Fruit fly (Drosophila melanogaster): Measurements from ENCODE around the gene CG2247.
"Not testable (repeated sequence)": the region's sequence is repeated elsewhere in the genome, so short reads cannot be mapped to it uniquely, and the experiment has no call there.

CG2247 gene

DNA sequence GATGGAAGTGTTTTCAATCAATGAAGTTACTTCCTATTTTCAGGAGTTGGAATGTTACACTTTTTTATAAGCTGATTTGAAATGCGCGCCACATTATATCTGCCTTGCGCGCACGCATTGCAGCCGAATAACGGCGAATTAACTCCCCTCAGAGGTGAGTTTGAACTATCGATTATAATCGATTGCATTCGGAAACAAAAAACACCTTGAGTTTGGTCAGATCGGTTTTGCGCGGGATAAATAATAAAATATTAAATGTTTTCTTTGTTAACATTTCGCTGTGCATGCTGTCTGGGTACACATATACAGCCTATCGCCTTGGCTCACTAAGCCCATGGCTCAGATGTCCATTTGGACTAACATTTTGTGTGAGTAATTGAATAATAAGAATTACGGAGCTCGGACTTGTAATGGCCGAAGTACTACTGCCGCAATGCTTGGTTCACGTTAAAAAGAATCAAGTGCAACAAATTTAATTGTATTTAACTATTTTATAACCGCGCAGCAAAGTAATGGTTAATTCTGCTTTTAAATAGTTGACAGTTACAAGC, 9.9 kb upstream of the CG2247 start:
- TF ChIP-seq CG8478 (optimal IDR thresholded peaks at IDR 0.05) (no peak), CTCF (optimal IDR thresholded peaks at IDR 0.05) (no peak)

dm6 chrX:11620527-11620926, 9.1 kb upstream of the CG2247 start:
- TF ChIP-seq CG8478 (optimal IDR thresholded peaks at IDR 0.05) (no peak), CTCF (optimal IDR thresholded peaks at IDR 0.05) (no peak)

- TF ChIP-seq CTCF (optimal IDR thresholded peaks at IDR 0.05) (no peak), CG8478 (optimal IDR thresholded peaks at IDR 0.05) (no peak)
Observed at dm6 chrX:11619617-11620016, 8.2 kb upstream of the CG2247 start.

DNA sequence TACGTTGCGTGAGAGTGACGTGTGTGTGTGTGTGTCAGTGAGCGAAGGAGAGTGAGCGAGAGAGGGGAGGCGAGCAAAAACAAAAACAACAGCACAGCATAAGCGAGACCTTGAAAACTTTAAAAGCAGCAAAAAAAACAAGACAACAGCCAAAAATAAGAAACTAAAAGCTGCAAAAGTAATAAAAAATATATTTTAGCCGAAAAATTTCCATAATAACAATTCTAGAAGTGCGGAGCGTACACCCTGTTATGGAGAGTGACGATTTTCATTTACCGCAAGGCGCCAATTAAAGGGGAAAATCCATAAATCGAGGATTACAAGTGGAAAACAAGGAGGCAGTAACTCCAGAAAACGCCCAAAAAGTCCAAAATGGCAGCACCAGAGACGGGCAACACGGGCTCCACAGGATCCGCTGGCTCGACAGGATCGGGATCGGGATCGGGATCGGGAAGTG, 5.1 kb upstream of the CG2247 start:
- TF ChIP-seq CTCF (optimal IDR thresholded peaks at IDR 0.05) (no peak), CG8478 (optimal IDR thresholded peaks at IDR 0.05) (no peak)

dm6 chrX:11615652-11616495, 4.4 kb upstream of the CG2247 start, which contains the start of the genes RPA3 and Met:
RPA3 (minus strand) TSS chrX:11615840.
Met (plus strand) TSS chrX:11616124.
- no peak for TF ChIP-seq CG8478 (optimal IDR thresholded peaks at IDR 0.05)
- no peak for TF ChIP-seq CTCF (optimal IDR thresholded peaks at IDR 0.05)

dm6 chrX:11611056-11611644, 302 bp downstream of the CG2247 start:
- no peak for TF ChIP-seq CTCF (optimal IDR thresholded peaks at IDR 0.05)
- TF ChIP-seq CG8478 (optimal IDR thresholded peaks at IDR 0.05), result no peak

DNA sequence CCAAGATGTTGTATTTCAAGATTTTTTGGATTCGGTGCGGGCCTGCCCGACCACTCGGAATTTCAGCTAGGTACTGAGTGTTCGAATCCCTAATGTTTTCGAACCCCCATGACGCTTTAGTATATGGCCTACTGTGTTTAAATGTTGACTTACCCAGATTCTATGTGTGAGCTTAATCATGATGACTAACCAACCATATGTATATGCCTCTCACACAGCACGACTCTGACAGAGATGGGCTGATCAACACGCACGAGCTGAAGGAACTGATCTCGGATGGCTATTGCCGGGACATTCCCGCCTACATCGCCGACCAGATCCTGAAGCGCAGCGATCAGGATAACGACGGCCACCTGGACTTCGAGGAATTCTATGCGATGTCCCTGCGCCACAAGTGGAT, 7.4 kb downstream of the CG2247 start, which contains the start of gene CG2533:
Gene CG2533 (minus strand): TSS at position 101 of the 400 bp plus-strand sequence.
- TF ChIP-seq CTCF (optimal IDR thresholded peaks at IDR 0.05) (no peak), CG8478 (optimal IDR thresholded peaks at IDR 0.05) (no peak)

dm6 chrX:11601408-11601807, 10.0 kb downstream of the CG2247 start:
- no peak for TF ChIP-seq CG8478 (optimal IDR thresholded peaks at IDR 0.05)
- no peak for TF ChIP-seq CTCF (optimal IDR thresholded peaks at IDR 0.05)

DNA sequence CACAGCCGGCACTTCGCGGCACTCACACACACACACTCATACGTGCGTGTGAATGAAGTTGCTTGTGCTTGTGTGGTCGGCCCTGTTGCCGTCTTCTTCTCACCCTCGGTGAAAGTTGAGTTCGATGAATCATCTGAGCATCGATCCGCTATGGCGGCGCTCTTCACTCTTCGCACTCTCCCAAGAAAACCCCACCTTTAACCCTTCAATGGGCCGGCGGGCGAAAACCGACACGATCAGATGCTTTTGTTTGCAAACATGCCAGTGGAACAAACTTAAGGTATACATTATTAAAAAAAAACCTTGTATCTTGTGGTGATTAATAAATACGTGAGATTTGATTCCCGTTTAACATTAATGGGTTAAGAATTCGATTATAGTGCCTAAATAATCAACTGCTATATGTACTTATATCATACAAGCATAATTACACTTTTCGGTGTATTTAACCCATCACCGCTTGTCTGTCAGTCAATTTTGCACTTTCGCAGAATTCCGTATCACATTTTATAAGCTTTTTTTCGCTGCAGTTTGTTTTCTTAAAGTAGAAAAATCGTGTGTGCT, 10.6 kb downstream of the CG2247 start:
- TF ChIP-seq CG8478 (optimal IDR thresholded peaks at IDR 0.05), result no peak
- no peak for TF ChIP-seq CTCF (optimal IDR thresholded peaks at IDR 0.05)

dm6 chrX:11599589-11599988, 11.9 kb downstream of the CG2247 start, which contains the start of gene rho-4:
rho-4 (plus strand) TSS chrX:11599838.
- not testable (repeated sequence) for TF ChIP-seq CG8478, CTCF (optimal IDR thresholded peaks at IDR 0.05)

- TF ChIP-seq CTCF (optimal IDR thresholded peaks at IDR 0.05), result no peak
- TF ChIP-seq CG8478 (optimal IDR thresholded peaks at IDR 0.05), result no peak
Observed at dm6 chrX:11584075-11584474, 27.4 kb downstream of the CG2247 start, which contains the start of gene pkm. pkm (minus strand) TSS chrX:11584175.

DNA sequence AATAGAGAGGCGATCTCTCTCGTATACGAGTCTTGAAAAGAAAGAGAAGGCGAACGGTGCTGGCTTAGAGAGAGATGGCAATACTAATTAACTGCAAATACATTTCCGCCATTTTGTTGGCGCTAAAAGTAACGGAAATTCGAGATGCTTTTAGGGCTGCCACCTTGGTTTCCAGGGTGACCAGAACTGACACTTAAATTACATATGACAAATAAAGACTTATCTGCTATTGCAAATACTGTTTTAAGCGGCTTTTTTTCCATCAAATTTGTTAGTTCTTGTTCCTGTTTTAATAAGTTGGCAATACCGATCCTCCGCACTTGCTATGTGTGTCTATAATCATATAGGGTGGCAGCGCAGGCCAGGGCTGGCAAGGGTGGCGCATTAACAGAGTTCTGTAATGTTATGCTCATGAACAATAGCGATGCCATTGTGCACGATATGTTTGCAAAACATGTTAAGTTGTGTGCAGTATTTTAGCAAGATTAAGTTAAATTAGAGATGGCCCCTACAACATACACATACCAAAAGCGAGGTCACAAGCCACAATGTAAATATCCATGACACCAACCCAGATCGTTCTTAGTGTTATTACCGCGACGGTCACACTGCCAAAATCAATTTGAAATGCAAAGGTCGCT, 31.1 kb downstream of the CG2247 start, which contains the start of gene nod:
Gene nod (plus strand): TSS at position 573 of the 641 bp plus-strand sequence.
- TF ChIP-seq CTCF (optimal IDR thresholded peaks at IDR 0.05) (peak; percentile 62), CG8478 (optimal IDR thresholded peaks at IDR 0.05) (no peak)

DNA sequence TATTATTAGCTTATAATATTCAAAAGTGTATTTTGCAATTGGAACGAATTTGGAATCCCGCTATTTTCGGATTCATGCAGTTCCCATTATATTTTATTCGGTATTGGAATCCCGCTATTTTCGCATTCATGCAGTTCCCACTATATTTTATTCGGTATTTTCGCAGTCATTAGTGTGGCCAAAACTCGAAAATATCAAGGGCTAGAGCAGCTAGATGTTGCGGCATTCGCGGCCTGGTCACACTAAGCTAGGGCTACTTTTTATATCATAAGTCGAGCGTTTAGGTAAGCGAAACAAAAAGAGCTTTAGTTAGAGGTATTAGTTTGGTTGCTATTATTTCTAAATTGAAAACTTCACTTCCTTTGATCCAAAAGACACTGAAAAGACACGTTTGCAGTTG, 32.6 kb downstream of the CG2247 start:
- no peak for TF ChIP-seq CTCF (optimal IDR thresholded peaks at IDR 0.05)
- no peak for TF ChIP-seq CG8478 (optimal IDR thresholded peaks at IDR 0.05)

dm6 chrX:11576540-11576939, 34.9 kb downstream of the CG2247 start, which contains the start of gene CG11695:
CG11695 (plus strand) TSS chrX:11576883.
- no peak for TF ChIP-seq CG8478 (optimal IDR thresholded peaks at IDR 0.05)
- no peak for TF ChIP-seq CTCF (optimal IDR thresholded peaks at IDR 0.05)

DNA sequence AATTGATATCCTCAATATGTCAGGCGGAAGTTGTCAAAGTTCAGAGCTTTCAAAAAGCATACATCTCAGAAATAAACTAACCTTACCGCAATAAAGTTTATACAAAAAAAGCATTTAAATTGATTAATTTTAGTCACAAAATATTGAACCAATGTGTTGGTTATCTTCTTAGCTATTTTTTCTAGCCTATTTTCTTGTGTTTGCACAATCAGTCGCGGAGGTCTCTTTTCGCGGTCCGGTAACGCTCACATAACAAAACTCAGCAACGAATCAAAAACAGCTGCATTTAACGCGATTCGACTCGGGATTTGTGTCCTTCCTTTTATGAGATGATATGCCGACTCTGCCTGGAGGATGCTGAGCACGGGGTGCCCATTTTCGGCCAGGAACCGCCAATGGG, 37.9 kb downstream of the CG2247 start, which contains the start of gene CG11696:
Gene CG11696 (plus strand): TSS at position 203 of the 400 bp plus-strand sequence.
- TF ChIP-seq CG8478 (optimal IDR thresholded peaks at IDR 0.05), result no peak
- TF ChIP-seq CTCF (optimal IDR thresholded peaks at IDR 0.05), result no peak

All from S2 (cell line).